Fruit fly (Drosophila melanogaster) whole organism, embryonic: ENCODE data around the gene MCTS1.
A peak's percentile ranks its signal among the peaks of the same experiment; 100 is the strongest.

Source experiments
- Adf1 ChIP-seq: fragments of 200-800 bp; sonication (Bioruptor generic); IDR thresholded peaks from 2 replicates; pipeline ENCODE4 v1.3.6; 2022; ENCODE audit warnings: missing biosample characterization, missing genetic modification characterization
- CG11093 ChIP-seq: fragments of 200-800 bp; sonication (Bioruptor generic); IDR thresholded peaks from 3 replicates; pipeline ENCODE4 v1.3.6; 2022; ENCODE audit warnings: missing biosample characterization, missing genetic modification characterization
- CG11695 ChIP-seq: fragments of 200-800 bp; sonication (Bioruptor generic); IDR thresholded peaks from 3 replicates; pipeline ENCODE4 v1.3.6; 2022; ENCODE audit warnings: missing biosample characterization, missing genetic modification characterization
- CG13424 ChIP-seq: fragments of 200-800 bp; sonication (Bioruptor generic); optimal IDR thresholded peaks from 2 replicates; lab custom pipeline; 2019; ENCODE audit warnings: missing biosample characterization, mild to moderate bottlenecking, missing genetic modification characterization, moderate library complexity
- CG1647 ChIP-seq: fragments of 200-800 bp; sonication (Bioruptor generic); optimal IDR thresholded peaks from 3 replicates; lab custom pipeline; 2016; ENCODE audit warnings: missing biosample characterization, missing genetic modification characterization
- CG16815 ChIP-seq: fragments of 200-800 bp; sonication (Bioruptor generic); optimal IDR thresholded peaks from 3 replicates; lab custom pipeline; 2017; ENCODE audit warnings: missing biosample characterization, mild to moderate bottlenecking, missing genetic modification characterization
- CG17568 ChIP-seq: fragments of 200-800 bp; sonication (Bioruptor generic); optimal IDR thresholded peaks from 2 replicates; lab custom pipeline; 2018; ENCODE audit warnings: missing biosample characterization, mild to moderate bottlenecking, missing genetic modification characterization, moderate library complexity
- CG18599 ChIP-seq: fragments of 200-800 bp; sonication (Bioruptor generic); optimal IDR thresholded peaks from 3 replicates; lab custom pipeline; 2017; ENCODE audit warnings: missing biosample characterization, missing genetic modification characterization, mild to moderate bottlenecking, moderate library complexity, missing genetic modification reagents
- CG3065 ChIP-seq: fragments of 200-800 bp; sonication (Bioruptor generic); optimal IDR thresholded peaks from 2 replicates; lab custom pipeline; 2016; ENCODE audit warnings: missing biosample characterization, missing genetic modification characterization
- CG3163 ChIP-seq: fragments of 200-800 bp; sonication (Bioruptor generic); optimal IDR thresholded peaks from 3 replicates; lab custom pipeline; 2016; ENCODE audit warnings: missing biosample characterization, missing genetic modification characterization
- CG34422 ChIP-seq: fragments of 200-800 bp; sonication (Bioruptor generic); IDR thresholded peaks from 3 replicates; pipeline ENCODE4 v1.3.6; 2022; ENCODE audit warnings: missing biosample characterization, missing genetic modification characterization
- CG3838 ChIP-seq: fragments of 200-800 bp; sonication (Bioruptor generic); optimal IDR thresholded peaks from 3 replicates; lab custom pipeline; 2016; ENCODE audit warnings: missing biosample characterization, missing genetic modification characterization
- CG4282 ChIP-seq: fragments of 200-800 bp; sonication (Bioruptor generic); optimal IDR thresholded peaks from 2 replicates; lab custom pipeline; 2016; ENCODE audit warnings: missing biosample characterization, missing genetic modification characterization
- CG4328 ChIP-seq: fragments of 200-800 bp; sonication (Bioruptor generic); optimal IDR thresholded peaks from 3 replicates; lab custom pipeline; 2017; ENCODE audit warnings: missing biosample characterization, missing genetic modification reagents, missing genetic modification characterization
- CG4707 ChIP-seq: fragments of 200-800 bp; sonication (Bioruptor generic); optimal IDR thresholded peaks from 2 replicates; lab custom pipeline; 2018; ENCODE audit warnings: missing biosample characterization, mild to moderate bottlenecking, missing genetic modification characterization, moderate library complexity
- CG6272 ChIP-seq: fragments of 200-800 bp; sonication (Bioruptor generic); IDR thresholded peaks from 2 replicates; pipeline ENCODE4 v1.3.6; 2022; ENCODE audit warnings: missing biosample characterization, missing genetic modification characterization
- CG6689 ChIP-seq: fragments of 200-800 bp; sonication (Bioruptor generic); IDR thresholded peaks from 2 replicates; pipeline ENCODE4 v1.3.6; 2022; ENCODE audit warnings: missing biosample characterization, missing genetic modification characterization
- CG7271 ChIP-seq: fragments of 200-800 bp; sonication (Bioruptor generic); optimal IDR thresholded peaks from 2 replicates; lab custom pipeline; 2018; ENCODE audit warnings: missing biosample characterization, mild to moderate bottlenecking, missing genetic modification characterization, moderate library complexity
- CG7928 ChIP-seq: fragments of 200-800 bp; sonication (Bioruptor generic); optimal IDR thresholded peaks from 2 replicates; lab custom pipeline; 2017; ENCODE audit warnings: missing biosample characterization, mild to moderate bottlenecking, missing genetic modification characterization
- CG9609 ChIP-seq: fragments of 200-800 bp; sonication (Bioruptor generic); optimal IDR thresholded peaks from 3 replicates; lab custom pipeline; 2016; ENCODE audit warnings: missing biosample characterization, missing genetic modification characterization
- CG9876 ChIP-seq: fragments of 200-800 bp; sonication (Bioruptor generic); optimal IDR thresholded peaks from 2 replicates; lab custom pipeline; 2016; ENCODE audit warnings: missing biosample characterization, missing genetic modification characterization
- CoRest ChIP-seq: fragments of 200-800 bp; sonication (Bioruptor generic); optimal IDR thresholded peaks from 3 replicates; lab custom pipeline; 2018; ENCODE audit warnings: missing biosample characterization, mild to moderate bottlenecking, missing genetic modification characterization, moderate library complexity
- Deaf1 ChIP-seq: fragments of 200-800 bp; optimal IDR thresholded peaks from 3 replicates; lab custom pipeline; 2019; ENCODE audit warnings: missing biosample characterization, mild to moderate bottlenecking, missing genetic modification characterization, moderate library complexity
- Dip3 ChIP-seq: fragments of 200-800 bp; sonication (Bioruptor generic); optimal IDR thresholded peaks from 3 replicates; lab custom pipeline; 2016; ENCODE audit warnings: missing biosample characterization, missing genetic modification characterization
- Dp ChIP-seq: fragments of 200-800 bp; sonication (Bioruptor generic); optimal IDR thresholded peaks from 2 replicates; lab custom pipeline; 2018; ENCODE audit warnings: missing biosample characterization, mild to moderate bottlenecking, missing genetic modification characterization, moderate library complexity
- Drgx ChIP-seq: fragments of 200-800 bp; sonication (Bioruptor generic); IDR thresholded peaks from 2 replicates; pipeline ENCODE4 v1.3.6; 2022; ENCODE audit warnings: missing biosample characterization, missing genetic modification characterization
- E2f2 ChIP-seq: fragments of 200-800 bp; sonication (Bioruptor generic); IDR thresholded peaks from 2 replicates; pipeline ENCODE4 v1.3.6; 2022; ENCODE audit warnings: missing biosample characterization, missing genetic modification characterization
- ERR ChIP-seq: fragments of 200-800 bp; sonication (Bioruptor generic); optimal IDR thresholded peaks from 2 replicates; lab custom pipeline; 2016; ENCODE audit warnings: missing biosample characterization, missing genetic modification characterization
- Eip74EF ChIP-seq, 2 experiments: fragments of 200-800 bp in 1 of 2; fragments of >200 bp in 1 of 2; sonication (Bioruptor generic) in 1 of 2; optimal IDR thresholded peaks; 2 replicates each; lab custom pipeline; 2017 to 2019; ENCODE audit warnings: missing biosample characterization in 2 of 2, missing genetic modification characterization in 2 of 2, mild to moderate bottlenecking in 1 of 2, moderate library complexity in 1 of 2
- Hmx ChIP-seq: fragments of 200-800 bp; sonication (Bioruptor generic); optimal IDR thresholded peaks from 2 replicates; lab custom pipeline; 2016; ENCODE audit warnings: missing biosample characterization, missing genetic modification characterization
- MBD-R2 ChIP-seq: fragments of 200-800 bp; sonication (Bioruptor generic); IDR thresholded peaks from 2 replicates; pipeline ENCODE4 v1.3.6; 2022; ENCODE audit warnings: missing biosample characterization, missing genetic modification characterization
- Max ChIP-seq: fragments of 200-800 bp; sonication (Bioruptor generic); optimal IDR thresholded peaks from 2 replicates; lab custom pipeline; 2016; ENCODE audit warnings: missing biosample characterization, mild to moderate bottlenecking, missing genetic modification characterization
- NC2α ChIP-seq: fragments of 200-800 bp; sonication (Bioruptor generic); optimal IDR thresholded peaks from 2 replicates; lab custom pipeline; 2016; ENCODE audit warnings: missing biosample characterization, missing genetic modification characterization
- Pdp1 ChIP-seq, 2 experiments: fragments of 200-800 bp; sonication (Bioruptor generic); optimal IDR thresholded peaks; 3 replicates each; lab custom pipeline; 2016; ENCODE audit warnings: missing biosample characterization in 2 of 2, missing genetic modification characterization in 2 of 2, mild to moderate bottlenecking in 1 of 2, moderate library complexity in 1 of 2
- Poxn ChIP-seq: fragments of 200-800 bp; sonication (Bioruptor generic); IDR thresholded peaks from 2 replicates; pipeline ENCODE4 v1.3.6; 2022; ENCODE audit warnings: missing biosample characterization, missing genetic modification characterization
- bowl ChIP-seq: fragments of 200-800 bp; sonication (Bioruptor generic); IDR thresholded peaks from 2 replicates; pipeline ENCODE4 v1.3.6; 2022; ENCODE audit warnings: missing biosample characterization, missing genetic modification characterization
- btn ChIP-seq: fragments of 200-800 bp; sonication (Bioruptor generic); optimal IDR thresholded peaks from 2 replicates; lab custom pipeline; 2016; ENCODE audit warnings: missing biosample characterization, missing genetic modification characterization
- cato ChIP-seq: fragments of 200-800 bp; sonication (Bioruptor generic); optimal IDR thresholded peaks from 2 replicates; lab custom pipeline; 2016; ENCODE audit warnings: missing biosample characterization, missing genetic modification characterization, borderline replicate concordance
- cg ChIP-seq: fragments of 200-800 bp; sonication (Bioruptor generic); optimal IDR thresholded peaks from 3 replicates; lab custom pipeline; 2019; ENCODE audit warnings: missing biosample characterization, mild to moderate bottlenecking, missing genetic modification characterization, moderate library complexity
- crol ChIP-seq: fragments of 200-800 bp; sonication (Bioruptor generic); IDR thresholded peaks from 2 replicates; pipeline ENCODE4 v1.3.6; 2022; ENCODE audit warnings: missing biosample characterization, missing genetic modification characterization
- dm ChIP-seq: fragments of 200-800 bp; sonication (Bioruptor generic); optimal IDR thresholded peaks from 3 replicates; lab custom pipeline; 2016; ENCODE audit warnings: missing biosample characterization, missing genetic modification characterization
- jumu ChIP-seq: fragments of 200-800 bp; sonication (Bioruptor generic); optimal IDR thresholded peaks from 3 replicates; lab custom pipeline; 2016; ENCODE audit warnings: missing biosample characterization, missing genetic modification characterization
- klu ChIP-seq: fragments of 200-800 bp; sonication (Bioruptor generic); IDR thresholded peaks from 2 replicates; pipeline ENCODE4 v1.3.6; 2022; ENCODE audit warnings: missing biosample characterization, missing genetic modification characterization
- lab ChIP-seq: fragments of 200-800 bp; sonication (Bioruptor generic); optimal IDR thresholded peaks from 3 replicates; lab custom pipeline; 2017; ENCODE audit warnings: missing biosample characterization, missing genetic modification characterization, mild to moderate bottlenecking, moderate library complexity, missing genetic modification reagents
- lmd ChIP-seq: fragments of 200-800 bp; sonication (Bioruptor generic); IDR thresholded peaks from 2 replicates; pipeline ENCODE4 v1.3.6; 2022; ENCODE audit warnings: missing biosample characterization, missing genetic modification characterization
- psq ChIP-seq: fragments of 200-800 bp; sonication (Bioruptor generic); optimal IDR thresholded peaks from 2 replicates; lab custom pipeline; 2017; ENCODE audit warnings: missing biosample characterization, missing genetic modification characterization
- sisA ChIP-seq: fragments of 200-800 bp; sonication (Bioruptor generic); IDR thresholded peaks from 2 replicates; pipeline ENCODE4 v1.3.6; 2022; ENCODE audit warnings: missing biosample characterization, missing genetic modification characterization
- slbo ChIP-seq: fragments of 200-800 bp; sonication (Bioruptor generic); IDR thresholded peaks from 2 replicates; pipeline ENCODE4 v1.3.6; 2022; ENCODE audit warnings: missing biosample characterization, missing genetic modification characterization
- sob ChIP-seq: fragments of 200-800 bp; sonication (Bioruptor generic); IDR thresholded peaks from 2 replicates; pipeline ENCODE4 v1.3.6; 2022; ENCODE audit warnings: missing biosample characterization, missing genetic modification characterization
- ssp ChIP-seq: fragments of 200-800 bp; sonication (Bioruptor generic); IDR thresholded peaks from 2 replicates; pipeline ENCODE4 v1.3.6; 2022; ENCODE audit warnings: missing biosample characterization, missing genetic modification characterization
- tin ChIP-seq: fragments of 200-800 bp; sonication (Bioruptor generic); optimal IDR thresholded peaks from 3 replicates; lab custom pipeline; 2016; ENCODE audit warnings: missing biosample characterization, missing genetic modification characterization
- wdn ChIP-seq: fragments of 200-800 bp; sonication (Bioruptor generic); IDR thresholded peaks from 2 replicates; pipeline ENCODE4 v1.3.6; 2022; ENCODE audit warnings: missing biosample characterization, missing genetic modification characterization

MCTS1 gene

dm6 chrX:6074845-6075244 lies 37.2 kb downstream of the MCTS1 start, which contains the start of gene Tsp5D (continued):
- TF ChIP-seq CG1647 (GFP tag; lab: Kevin White, UChicago) = peak; percentile 69
- peak; percentile 90 for TF ChIP-seq CG18599 (GFP tag; lab: Kevin White, UChicago)
- TF ChIP-seq cato = peak; percentile 85
- TF ChIP-seq CG4282 (GFP tag; lab: Kevin White, UChicago) = no peak
- peak; percentile 94 for TF ChIP-seq CG6689 (GFP tag; lab: Robert Waterston, UW)
- TF ChIP-seq cg (GFP tag; lab: Kevin White, UChicago) = no peak
- TF ChIP-seq CG7928 (GFP tag; lab: Kevin White, UChicago) = peak; percentile 18
- peak; percentile 92 for TF ChIP-seq CoRest
- TF ChIP-seq CG17568 (GFP tag; lab: Kevin White, UChicago) = peak; percentile 82
- no peak for TF ChIP-seq dm (GFP tag; lab: Kevin White, UChicago)
- peak; percentile 95 for TF ChIP-seq CG13424
- peak; percentile 59 for TF ChIP-seq CG3065
- no peak for TF ChIP-seq Dip3 (GFP tag; lab: Kevin White, UChicago)
- 0 out of 2 replicates have a peak, but pooled peaks have one; percentile 29 for TF ChIP-seq Adf1 (GFP tag; lab: Robert Waterston, UW)
- TF ChIP-seq CG9609 (GFP tag; lab: Kevin White, UChicago) = no peak
- TF ChIP-seq Max (GFP tag; lab: Kevin White, UChicago) = peak; percentile 79
- peak; percentile 100 for TF ChIP-seq Drgx (GFP tag; lab: Robert Waterston, UW)
- peak; percentile 78 for TF ChIP-seq E2f2
- no peak for TF ChIP-seq Hmx
- peak in 1 of 2 experiments; percentile 81 for TF ChIP-seq Eip74EF (GFP tag; optimal IDR thresholded peaks at IDR 0.05; lab: Kevin White, UChicago)
- no peak for TF ChIP-seq CG3838 (GFP tag; lab: Kevin White, UChicago)
- TF ChIP-seq CG6272 = peak; percentile 87
- TF ChIP-seq bowl (GFP tag; lab: Robert Waterston, UW) = peak; percentile 91
- TF ChIP-seq CG4328 (GFP tag; lab: Kevin White, UChicago) = peak; percentile 63
- peak; percentile 57 for TF ChIP-seq psq (GFP tag; lab: Kevin White, UChicago)
- TF ChIP-seq CG16815 = peak; percentile 61
- peak; percentile 75 for TF ChIP-seq CG4707
- TF ChIP-seq CG34422 = peak; percentile 96
- TF ChIP-seq jumu (GFP tag; lab: Kevin White, UChicago) = no peak
- no peak for TF ChIP-seq btn (GFP tag; lab: Kevin White, UChicago)
- TF ChIP-seq ERR (GFP tag; lab: Kevin White, UChicago) = no peak
- TF ChIP-seq klu (GFP tag; lab: Robert Waterston, UW) = peak; percentile 80
- peak; percentile 86 for TF ChIP-seq ssp
- TF ChIP-seq Dp (GFP tag; lab: Kevin White, UChicago) = no peak
- peak; percentile 29 to 43 for TF ChIP-seq Pdp1 (GFP tag; optimal IDR thresholded peaks at IDR 0.05; lab: Kevin White, UChicago)
- peak; percentile 63 for TF ChIP-seq MBD-R2 (GFP tag; lab: Robert Waterston, UW)
- peak; percentile 54; the same call in 1 of the 2 replicates for TF ChIP-seq crol (GFP tag; lab: Robert Waterston, UW)
- TF ChIP-seq CG11093 (GFP tag; lab: Robert Waterston, UW) = peak; percentile 93
- peak; percentile 90 for TF ChIP-seq slbo (GFP tag; lab: Robert Waterston, UW)
- TF ChIP-seq sob (GFP tag; lab: Robert Waterston, UW) = peak; percentile 95
- TF ChIP-seq NC2α (GFP tag; lab: Kevin White, UChicago) = no peak
- peak; percentile 88 for TF ChIP-seq tin (GFP tag; lab: Kevin White, UChicago)
- peak; percentile 92 for TF ChIP-seq lab (GFP tag; lab: Kevin White, UChicago)
- TF ChIP-seq Deaf1 (tag; lab: Kevin White, UChicago) = peak; percentile 98
- TF ChIP-seq CG11695 = peak; percentile 93
- TF ChIP-seq CG7271 (tag; lab: Kevin White, UChicago) = peak; percentile 1
- no peak for TF ChIP-seq CG9876 (GFP tag; lab: Kevin White, UChicago)
- TF ChIP-seq wdn (GFP tag; lab: Robert Waterston, UW) = peak; percentile 66
- peak; percentile 97 for TF ChIP-seq sisA
- no peak for TF ChIP-seq CG3163 (GFP tag; lab: Kevin White, UChicago)
- TF ChIP-seq Poxn (GFP tag; lab: Robert Waterston, UW) = no peak
- TF ChIP-seq lmd = peak; percentile 94
